ENCODE assay signal across 4 worm cellular contexts in the genomic region with DNA sequence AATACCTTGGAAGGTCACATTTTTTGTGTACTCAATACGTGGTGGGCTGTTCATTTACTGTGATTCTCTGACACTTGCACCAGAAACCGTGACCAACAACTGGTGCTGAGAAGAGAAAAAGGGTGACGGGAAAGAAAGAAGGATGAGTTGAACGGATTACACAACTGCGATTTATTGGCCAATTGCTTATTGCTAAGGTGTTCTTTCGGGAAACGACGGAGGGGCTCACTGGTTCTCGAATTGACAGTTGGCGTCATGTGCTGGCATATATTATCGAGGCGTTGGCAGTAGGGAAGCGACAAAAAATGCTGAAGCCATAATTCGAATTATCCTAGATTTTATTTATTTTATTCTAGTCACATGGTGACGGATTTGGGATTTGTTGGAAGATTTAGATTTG.
TF ChIP-seq lines count a peak whose summit lies in the region.

No protein-coding gene starts in this region.

TF ChIP-seq in whole organism, L1 larva, 84 proteins besides CTCF, POLR2A, EP300 and RAD21:
- no peak for TF ChIP-seq alr-1 (tag; optimal IDR thresholded peaks at IDR 0.05; lab: Kevin White, UChicago; ENCODE audit: borderline replicate concordance)
- no peak for TF ChIP-seq unc-130 (tag; optimal IDR thresholded peaks at IDR 0.05; lab: Kevin White, UChicago)
- no peak for TF ChIP-seq skn-1 (tag; optimal IDR thresholded peaks at IDR 0.05; lab: Kevin White, UChicago)
- TF ChIP-seq dsc-1 (tag; optimal IDR thresholded peaks at IDR 0.05; lab: Kevin White, UChicago) = peak; percentile 76
- no peak for TF ChIP-seq ceh-82 (tag; optimal IDR thresholded peaks at IDR 0.05; lab: Kevin White, UChicago)

TF ChIP-seq in whole organism, L3 larva, 47 proteins besides CTCF, POLR2A, EP300 and RAD21:
- no peak for TF ChIP-seq hmg-11 (tag; optimal IDR thresholded peaks at IDR 0.05; lab: Kevin White, UChicago)
- TF ChIP-seq nfya-1 (tag; optimal IDR thresholded peaks at IDR 0.05; lab: Kevin White, UChicago; ENCODE audit: insufficient read depth) = peak; percentile 25
TF ChIP-seq in whole organism, L3 larva: peak in this region for 1.

TF ChIP-seq in whole organism, L4 larva, 104 proteins besides CTCF, POLR2A, EP300 and RAD21:
- TF ChIP-seq dve-1 (tag; optimal IDR thresholded peaks at IDR 0.05; lab: Kevin White, UChicago; ENCODE audit: insufficient read depth) (no peak), hlh-30 (tag; optimal IDR thresholded peaks at IDR 0.05; lab: Kevin White, UChicago; ENCODE audit: insufficient read depth) (peak; percentile 9), hlh-11 (tag; optimal IDR thresholded peaks at IDR 0.05; lab: Kevin White, UChicago) (peak; percentile 38), madf-9 (GFP tag; conservative IDR thresholded peaks at IDR 0.05; lab: Robert Waterston, UW) (no peak), unc-62 (GFP tag; optimal IDR thresholded peaks at IDR 0.05 in 1 of 2; lab: Kevin White, UChicago) (peak in 1 of 2 experiments; percentile 83), unc-62 (tag; optimal IDR thresholded peaks at IDR 0.05; lab: Kevin White, UChicago) (no peak)

TF ChIP-seq in whole organism, mixed stage, embryonic, 35 proteins besides CTCF, POLR2A, EP300 and RAD21:
- no peak for TF ChIP-seq unc-62 (GFP tag; optimal IDR thresholded peaks at IDR 0.05; lab: Kevin White, UChicago)
- no peak for TF ChIP-seq ceh-39 (tag; optimal IDR thresholded peaks at IDR 0.05; lab: Kevin White, UChicago)
- no peak for TF ChIP-seq unc-39 (tag; optimal IDR thresholded peaks at IDR 0.05; lab: Kevin White, UChicago)
- TF ChIP-seq bed-3 (GFP tag; optimal IDR thresholded peaks at IDR 0.05; lab: Kevin White, UChicago) = no peak
- no peak for TF ChIP-seq sem-2 (GFP tag; optimal IDR thresholded peaks at IDR 0.05; lab: Kevin White, UChicago)
- peak; percentile 87 for TF ChIP-seq hlh-1 (tag; optimal IDR thresholded peaks at IDR 0.05; lab: Kevin White, UChicago)
- peak; percentile 39 for TF ChIP-seq nhr-2 (tag; optimal IDR thresholded peaks at IDR 0.05; lab: Kevin White, UChicago)
